Worm (Caenorhabditis elegans) whole organism, young adult: Measurements from ENCODE around the gene srw-79.

Source experiments
- bed-1 ChIP-seq: fragments of 200-800 bp; sonication (Bioruptor generic); IDR thresholded peaks from 2 replicates; pipeline ENCODE4 v1.3.6; 2022; ENCODE audit warnings: missing genetic modification reagents, missing genetic modification characterization, missing compliant biosample characterization
- fkh-3 ChIP-seq: sonication (generic microtip); optimal IDR thresholded peaks from 2 replicates; lab custom pipeline; 2016; ENCODE audit warnings: mild to moderate bottlenecking, missing genetic modification characterization, missing compliant biosample characterization
- sptf-2 ChIP-seq: fragments of 200-800 bp; sonication (Bioruptor generic); optimal IDR thresholded peaks from 2 replicates; lab custom pipeline; 2018; ENCODE audit warnings: mild to moderate bottlenecking, missing genetic modification characterization, missing compliant biosample characterization

DNA sequence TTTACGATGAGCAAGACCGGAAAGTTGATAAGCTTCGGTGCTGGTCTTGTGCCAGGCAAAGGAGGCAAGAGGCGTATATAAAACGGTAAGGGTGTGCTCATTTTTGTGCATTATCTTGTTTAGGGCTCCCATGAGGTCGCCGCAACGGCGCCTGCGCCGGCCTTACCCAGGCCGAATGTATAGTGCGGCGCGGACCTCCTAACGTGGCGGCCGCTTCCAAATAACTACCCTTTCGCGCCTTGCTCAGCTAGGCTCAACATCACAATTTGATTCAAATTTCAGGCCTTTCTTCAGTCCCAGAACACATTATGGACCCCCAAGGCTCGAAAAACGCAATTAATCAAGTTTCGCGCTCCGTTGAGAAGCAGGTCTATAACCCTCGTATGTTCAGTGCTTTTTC lies 19.0 kb upstream of the srw-79 start, which contains the start of the genes ZK355.3 and ZK355.8:
- TF ChIP-seq bed-1 (GFP tag; lab: Robert Waterston, UW), result no peak
- TF ChIP-seq fkh-3 (tag; lab: Kevin White, UChicago), result no peak
- no peak for TF ChIP-seq sptf-2 (GFP tag; lab: Kevin White, UChicago)
